Fruit fly (Drosophila melanogaster): Measurements from ENCODE around the gene CG14147.

CG14147 gene

dm6 chr3L:11015203-11015602 is 42.8 kb downstream of the CG14147 start:
- TF ChIP-seq Hr96 (GFP tag; optimal IDR thresholded peaks at IDR 0.05) (no peak), CG1620 (GFP tag; optimal IDR thresholded peaks at IDR 0.05) (no peak), toe (GFP tag; optimal IDR thresholded peaks at IDR 0.05) (no peak), cnc (optimal IDR thresholded peaks at IDR 0.05) (no peak), bab1 (GFP tag; optimal IDR thresholded peaks at IDR 0.05) (no peak), ovo (GFP tag; optimal IDR thresholded peaks at IDR 0.05) (no peak), CG7101 (tag; optimal IDR thresholded peaks at IDR 0.05) (no peak), Clk (GFP tag; optimal IDR thresholded peaks at IDR 0.05) (no peak), CG7045 (GFP tag; optimal IDR thresholded peaks at IDR 0.05) (no peak), CG33017 (tag; optimal IDR thresholded peaks at IDR 0.05) (no peak), kay (GFP tag; ENCODE audit: borderline replicate concordance) (no peak), CG14711 (tag; optimal IDR thresholded peaks at IDR 0.05) (no peak), CG11617 (GFP tag; optimal IDR thresholded peaks at IDR 0.05) (no peak), CG12768 (GFP tag; optimal IDR thresholded peaks at IDR 0.05) (no peak), CG5204 (GFP tag; optimal IDR thresholded peaks at IDR 0.05) (no peak), Mnt (GFP tag; optimal IDR thresholded peaks at IDR 0.05) (no peak)

- TF ChIP-seq CG11617 (GFP tag; optimal IDR thresholded peaks at IDR 0.05) = no peak
- no peak for TF ChIP-seq CG5204 (GFP tag; optimal IDR thresholded peaks at IDR 0.05)
- TF ChIP-seq cnc (optimal IDR thresholded peaks at IDR 0.05) = no peak
- no peak for TF ChIP-seq Mnt (GFP tag; optimal IDR thresholded peaks at IDR 0.05)
- TF ChIP-seq CG12768 (GFP tag; optimal IDR thresholded peaks at IDR 0.05) = no peak
- TF ChIP-seq Crg-1 (GFP tag; optimal IDR thresholded peaks at IDR 0.05) = no peak
- TF ChIP-seq kay (GFP tag; ENCODE audit: borderline replicate concordance) = no peak
- TF ChIP-seq toe (GFP tag; optimal IDR thresholded peaks at IDR 0.05) = no peak
- no peak for TF ChIP-seq tj (GFP tag; optimal IDR thresholded peaks at IDR 0.05)
- TF ChIP-seq ovo (GFP tag; optimal IDR thresholded peaks at IDR 0.05) = no peak
- TF ChIP-seq Hr96 (GFP tag; optimal IDR thresholded peaks at IDR 0.05) = no peak
- TF ChIP-seq CG7101 (tag; optimal IDR thresholded peaks at IDR 0.05) = no peak
- TF ChIP-seq CG7045 (GFP tag; optimal IDR thresholded peaks at IDR 0.05) = no peak
These were observed 47.6 kb downstream of the CG14147 start for dm6 chr3L:11020058-11020457.

dm6 chr3L:11021958-11022357 is 49.5 kb downstream of the CG14147 start:
- TF ChIP-seq CG7045 (GFP tag; optimal IDR thresholded peaks at IDR 0.05) = no peak
- no peak for TF ChIP-seq Clk (GFP tag; optimal IDR thresholded peaks at IDR 0.05)
- no peak for TF ChIP-seq CG5204 (GFP tag; optimal IDR thresholded peaks at IDR 0.05)
- TF ChIP-seq CG11617 (GFP tag; optimal IDR thresholded peaks at IDR 0.05) = no peak
- TF ChIP-seq tj (GFP tag; optimal IDR thresholded peaks at IDR 0.05) = no peak
- no peak for TF ChIP-seq CG33017 (tag; optimal IDR thresholded peaks at IDR 0.05)
- TF ChIP-seq cnc (optimal IDR thresholded peaks at IDR 0.05) = no peak
- no peak for TF ChIP-seq Mnt (GFP tag; optimal IDR thresholded peaks at IDR 0.05)
- TF ChIP-seq Crg-1 (GFP tag; optimal IDR thresholded peaks at IDR 0.05) = no peak
